Worm (Caenorhabditis elegans) whole organism, L2 larva: ENCODE data around the gene T22F3.2.

Source experiments
- R02D3.7 ChIP-seq: fragments of 150-350 bp; optimal IDR thresholded peaks from 2 replicates; lab custom pipeline; 2014; ENCODE audit warnings: missing biosample characterization, missing genetic modification characterization
- Y55F3AM.14 ChIP-seq: fragments of 200-800 bp; sonication (Bioruptor generic); optimal IDR thresholded peaks from 2 replicates; lab custom pipeline; 2018; ENCODE audit warnings: mild to moderate bottlenecking, missing genetic modification characterization, missing compliant biosample characterization
- alr-1 ChIP-seq: fragments of 150-350 bp; optimal IDR thresholded peaks from 2 replicates; lab custom pipeline; 2014; ENCODE audit warnings: missing biosample characterization, missing genetic modification characterization
- ama-1 ChIP-seq: fragments of 150-350 bp; optimal IDR thresholded peaks from 2 replicates; lab custom pipeline; 2018; ENCODE audit warnings: inconsistent platforms
- elt-1 ChIP-seq: fragments of 150-350 bp; optimal IDR thresholded peaks from 2 replicates; lab custom pipeline; 2014; ENCODE audit warnings: missing biosample characterization, missing genetic modification characterization
- lin-39 ChIP-seq: fragments of 150-350 bp; optimal IDR thresholded peaks from 2 replicates; lab custom pipeline; 2014; ENCODE audit warnings: missing biosample characterization, missing genetic modification reagents, missing genetic modification characterization
- lsy-2 ChIP-seq, 2 experiments: fragments of 150-350 bp in 1 of 2; sonication (generic microtip) in 1 of 2; optimal IDR thresholded peaks; 2 replicates each; lab custom pipeline; 2014 to 2017; ENCODE audit warnings: missing biosample characterization in 2 of 2, missing genetic modification characterization in 2 of 2
- mbf-1 ChIP-seq: sonication (generic microtip); optimal IDR thresholded peaks from 2 replicates; lab custom pipeline; 2017; ENCODE audit warnings: missing biosample characterization, missing genetic modification characterization
- mdl-1 ChIP-seq, 2 experiments: fragments of 150-350 bp in 1 of 2; sonication (generic microtip) in 1 of 2; optimal IDR thresholded peaks; 2 replicates each; lab custom pipeline; 2017; ENCODE audit warnings: missing biosample characterization in 2 of 2, missing genetic modification characterization in 2 of 2
- nhr-11 ChIP-seq: fragments of 150-350 bp; optimal IDR thresholded peaks from 2 replicates; lab custom pipeline; 2014; ENCODE audit warnings: missing biosample characterization, missing genetic modification characterization
- skn-1 ChIP-seq: sonication (generic microtip); optimal IDR thresholded peaks from 2 replicates; lab custom pipeline; 2017; ENCODE audit warnings: missing biosample characterization, missing genetic modification characterization
- sma-9 ChIP-seq, 2 experiments: fragments of 150-350 bp in 1 of 2; sonication (generic microtip) in 1 of 2; optimal IDR thresholded peaks; 2 replicates each; lab custom pipeline; 2014 to 2016; ENCODE audit warnings: missing genetic modification characterization in 2 of 2, mild to moderate bottlenecking in 1 of 2, missing biosample characterization in 1 of 2, missing compliant biosample characterization in 1 of 2, missing genetic modification reagents in 1 of 2, moderate library complexity in 1 of 2

T22F3.2 gene

ce11 chrV:3634293-3635016, 48.0 kb downstream of the T22F3.2 start (continued):
- no peak for TF ChIP-seq alr-1 (tag; lab: Kevin White, UChicago)
- no peak for TF ChIP-seq lin-39 (tag; lab: Kevin White, UChicago)
- peak; percentile 50 for TF ChIP-seq sma-9 (GFP tag; optimal IDR thresholded peaks at IDR 0.05; lab: Kevin White, UChicago)
- no peak for TF ChIP-seq sma-9 (tag; optimal IDR thresholded peaks at IDR 0.05; lab: Kevin White, UChicago)
- TF ChIP-seq mbf-1 (tag; lab: Kevin White, UChicago) = no peak
- no peak for TF ChIP-seq nhr-11
- TF ChIP-seq lsy-2 (tag; optimal IDR thresholded peaks at IDR 0.05; lab: Kevin White, UChicago) = no peak
- no peak for TF ChIP-seq R02D3.7 (tag; lab: Kevin White, UChicago)
- peak; percentile 22 for TF ChIP-seq ama-1 (lab: Kevin White, UChicago)

ce11 chrV:3637086-3637485, 50.6 kb downstream of the T22F3.2 start, which contains the start of gene srx-41:
Gene srx-41 (minus strand): TSS chrV:3637186.
- no peak for TF ChIP-seq mdl-1 (tag; optimal IDR thresholded peaks at IDR 0.05; lab: Kevin White, UChicago)
- no peak for TF ChIP-seq Y55F3AM.14 (GFP tag; lab: Kevin White, UChicago)
- no peak for TF ChIP-seq nhr-11
- TF ChIP-seq skn-1 (tag; lab: Kevin White, UChicago) = no peak
- no peak for TF ChIP-seq alr-1 (tag; lab: Kevin White, UChicago)
- no peak for TF ChIP-seq R02D3.7 (tag; lab: Kevin White, UChicago)
- no peak for TF ChIP-seq elt-1
